Fruit fly (Drosophila melanogaster): Measurements from ENCODE around the gene Cdep.

- TF ChIP-seq CG10348 (GFP tag; IDR thresholded peaks at IDR 0.05) (no peak), fd96Ca (GFP tag; IDR thresholded peaks at IDR 0.05) (no peak), EcR (GFP tag; optimal IDR thresholded peaks at IDR 0.05) (no peak), Pif1A (GFP tag; optimal IDR thresholded peaks at IDR 0.05) (no peak), gl (tag; optimal IDR thresholded peaks at IDR 0.05) (no peak)
These were observed 2.8 kb downstream of the Cdep start for dm6 chr3R:4913181-4913580.

Data from whole organism, pupa.